Worm (Caenorhabditis elegans) whole organism, L3 larva: ENCODE data around the gene ribo-1.

Source experiments
- R02D3.7 ChIP-seq: fragments of 150-350 bp; optimal IDR thresholded peaks from 2 replicates; lab custom pipeline; 2014; ENCODE audit warnings: missing biosample characterization, missing genetic modification characterization
- elt-1 ChIP-seq: fragments of 150-350 bp; optimal IDR thresholded peaks from 2 replicates; lab custom pipeline; 2014; ENCODE audit warnings: missing biosample characterization, missing genetic modification characterization
- fkh-10 ChIP-seq: sonication (generic microtip); optimal IDR thresholded peaks from 2 replicates; lab custom pipeline; 2017; ENCODE audit warnings: missing biosample characterization, missing genetic modification reagents, missing genetic modification characterization
- jun-1 ChIP-seq: fragments of 150-350 bp; optimal IDR thresholded peaks from 2 replicates; lab custom pipeline; 2014; ENCODE audit warnings: missing biosample characterization, missing genetic modification reagents, missing genetic modification characterization
- lin-15B ChIP-seq: fragments of 150-350 bp; optimal IDR thresholded peaks from 2 replicates; lab custom pipeline; 2014; ENCODE audit warnings: missing biosample characterization, missing genetic modification characterization
- mdl-1 ChIP-seq: fragments of 150-350 bp; optimal IDR thresholded peaks from 2 replicates; lab custom pipeline; 2014; ENCODE audit warnings: missing biosample characterization, missing genetic modification characterization
- nhr-23 ChIP-seq: fragments of 150-350 bp; optimal IDR thresholded peaks from 2 replicates; lab custom pipeline; 2014; ENCODE audit warnings: missing biosample characterization, missing genetic modification reagents, missing genetic modification characterization
- nhr-237 ChIP-seq: fragments of 150-350 bp; optimal IDR thresholded peaks from 2 replicates; lab custom pipeline; 2014; ENCODE audit warnings: missing biosample characterization, missing genetic modification characterization
- nhr-43 ChIP-seq: sonication (generic microtip); optimal IDR thresholded peaks from 2 replicates; lab custom pipeline; 2016; ENCODE audit warnings: mild to moderate bottlenecking, missing genetic modification characterization, missing compliant biosample characterization; ENCODE audit not compliant: poor library complexity, severe bottlenecking
- nhr-77 ChIP-seq: fragments of 150-350 bp; optimal IDR thresholded peaks from 2 replicates; lab custom pipeline; 2014; ENCODE audit warnings: missing biosample characterization, missing genetic modification characterization
- pha-4 ChIP-seq: fragments of 150-350 bp; optimal IDR thresholded peaks from 2 replicates; lab custom pipeline; 2014; ENCODE audit warnings: missing biosample characterization, missing genetic modification reagents, missing genetic modification characterization
- snpc-4 ChIP-seq: fragments of 150-350 bp; optimal IDR thresholded peaks from 2 replicates; lab custom pipeline; 2014; ENCODE audit warnings: missing biosample characterization, missing genetic modification characterization
- unc-62 ChIP-seq: fragments of 150-350 bp; sonication (generic microtip); optimal IDR thresholded peaks from 4 replicates; lab custom pipeline; 2014; ENCODE audit warnings: missing biosample characterization, missing genetic modification reagents, missing genetic modification characterization
- ztf-11 ChIP-seq: fragments of 150-350 bp; optimal IDR thresholded peaks from 2 replicates; lab custom pipeline; 2014; ENCODE audit warnings: missing biosample characterization, missing genetic modification characterization

ce11 chrIV:6954682-6955081 is 44.2 kb downstream of the ribo-1 start:
- no peak for TF ChIP-seq elt-1 (tag; lab: Kevin White, UChicago)
- peak; percentile 90 for TF ChIP-seq fkh-10 (GFP tag; lab: Kevin White, UChicago)
- no peak for TF ChIP-seq R02D3.7
- no peak for TF ChIP-seq nhr-23 (tag; lab: Kevin White, UChicago)
- TF ChIP-seq lin-15B = peak; percentile 13
- TF ChIP-seq unc-62 = no peak
- TF ChIP-seq ztf-11 = no peak
- no peak for TF ChIP-seq mdl-1 (tag; lab: Kevin White, UChicago)
- no peak for TF ChIP-seq nhr-43 (tag; lab: Kevin White, UChicago)
- no peak for TF ChIP-seq pha-4 (tag; lab: Kevin White, UChicago)
- TF ChIP-seq jun-1 (tag; lab: Kevin White, UChicago) = no peak
- no peak for TF ChIP-seq nhr-237 (tag; lab: Kevin White, UChicago)
- no peak for TF ChIP-seq nhr-77 (tag; lab: Kevin White, UChicago)
- no peak for TF ChIP-seq snpc-4 (tag; lab: Kevin White, UChicago)
